Worm (Caenorhabditis elegans) whole organism, L3 larva: ENCODE results near the gene T19C3.3.

Source experiments
- R02D3.7 ChIP-seq: fragments of 150-350 bp; optimal IDR thresholded peaks from 2 replicates; lab custom pipeline; 2014; ENCODE audit warnings: missing biosample characterization, missing genetic modification characterization
- ZK546.5 ChIP-seq: sonication (generic microtip); optimal IDR thresholded peaks from 2 replicates; lab custom pipeline; 2017; ENCODE audit warnings: missing biosample characterization, missing genetic modification characterization
- aly-2 ChIP-seq: fragments of 150-350 bp; optimal IDR thresholded peaks from 2 replicates; lab custom pipeline; 2014; ENCODE audit warnings: missing biosample characterization, missing genetic modification characterization
- ceh-16 ChIP-seq: sonication (generic microtip); optimal IDR thresholded peaks from 2 replicates; lab custom pipeline; 2017; ENCODE audit warnings: missing biosample characterization, missing genetic modification characterization
- ceh-28 ChIP-seq: fragments of 150-350 bp; optimal IDR thresholded peaks from 2 replicates; lab custom pipeline; 2014; ENCODE audit warnings: missing biosample characterization, missing genetic modification reagents, missing genetic modification characterization
- ceh-82 ChIP-seq: fragments of 150-350 bp; optimal IDR thresholded peaks from 2 replicates; lab custom pipeline; 2014; ENCODE audit warnings: missing biosample characterization, missing genetic modification characterization
- ceh-9 ChIP-seq: sonication (generic microtip); optimal IDR thresholded peaks from 2 replicates; lab custom pipeline; 2018; ENCODE audit warnings: missing biosample characterization, missing genetic modification characterization
- daf-12 ChIP-seq: fragments of 150-350 bp; optimal IDR thresholded peaks from 2 replicates; lab custom pipeline; 2014; ENCODE audit warnings: missing biosample characterization, missing genetic modification reagents, missing genetic modification characterization
- egl-27 ChIP-seq: sonication (generic microtip); optimal IDR thresholded peaks from 4 replicates; lab custom pipeline; 2017; ENCODE audit warnings: missing biosample characterization, missing genetic modification reagents, missing genetic modification characterization
- elt-2 ChIP-seq: sonication (generic microtip); optimal IDR thresholded peaks from 2 replicates; lab custom pipeline; 2016; ENCODE audit warnings: missing genetic modification reagents, mild to moderate bottlenecking, missing genetic modification characterization, missing compliant biosample characterization
- elt-3 ChIP-seq, 3 experiments: fragments of 150-350 bp in 1 of 3; sonication (generic microtip) in 2 of 3; optimal IDR thresholded peaks; 2 replicates in 2 of 3; 4 replicates in 1 of 3; lab custom pipeline; 2014 to 2017; ENCODE audit warnings: missing biosample characterization in 3 of 3, missing genetic modification characterization in 3 of 3
- fkh-10 ChIP-seq: sonication (generic microtip); optimal IDR thresholded peaks from 2 replicates; lab custom pipeline; 2017; ENCODE audit warnings: missing biosample characterization, missing genetic modification reagents, missing genetic modification characterization
- fos-1 ChIP-seq: fragments of 150-350 bp; optimal IDR thresholded peaks from 2 replicates; lab custom pipeline; 2014; ENCODE audit warnings: missing biosample characterization, missing genetic modification characterization
- jun-1 ChIP-seq: fragments of 150-350 bp; optimal IDR thresholded peaks from 2 replicates; lab custom pipeline; 2014; ENCODE audit warnings: missing biosample characterization, missing genetic modification reagents, missing genetic modification characterization
- lin-15B ChIP-seq: fragments of 150-350 bp; optimal IDR thresholded peaks from 2 replicates; lab custom pipeline; 2014; ENCODE audit warnings: missing biosample characterization, missing genetic modification characterization
- lin-39 ChIP-seq: fragments of 150-350 bp; optimal IDR thresholded peaks from 2 replicates; lab custom pipeline; 2018; ENCODE audit warnings: missing biosample characterization, missing genetic modification reagents, missing genetic modification characterization
- lsy-12 ChIP-seq: sonication (generic microtip); optimal IDR thresholded peaks from 2 replicates; lab custom pipeline; 2016; ENCODE audit warnings: mild to moderate bottlenecking, missing genetic modification characterization, missing compliant biosample characterization
- mdl-1 ChIP-seq: fragments of 150-350 bp; optimal IDR thresholded peaks from 2 replicates; lab custom pipeline; 2014; ENCODE audit warnings: missing biosample characterization, missing genetic modification characterization
- nfya-1 ChIP-seq: sonication (generic microtip); optimal IDR thresholded peaks from 2 replicates; lab custom pipeline; 2017; ENCODE audit warnings: missing genetic modification characterization, mild to moderate bottlenecking, missing compliant biosample characterization, antibody characterized with exemption, moderate library complexity; ENCODE audit not compliant: insufficient read depth
- nhr-12 ChIP-seq: fragments of 150-350 bp; optimal IDR thresholded peaks from 2 replicates; lab custom pipeline; 2014; ENCODE audit warnings: missing biosample characterization, missing genetic modification characterization
- nhr-237 ChIP-seq: fragments of 150-350 bp; optimal IDR thresholded peaks from 2 replicates; lab custom pipeline; 2014; ENCODE audit warnings: missing biosample characterization, missing genetic modification characterization
- nhr-28 ChIP-seq: fragments of 150-350 bp; optimal IDR thresholded peaks from 2 replicates; lab custom pipeline; 2014; ENCODE audit warnings: missing biosample characterization, missing genetic modification characterization
- nhr-43 ChIP-seq: sonication (generic microtip); optimal IDR thresholded peaks from 2 replicates; lab custom pipeline; 2016; ENCODE audit warnings: mild to moderate bottlenecking, missing genetic modification characterization, missing compliant biosample characterization; ENCODE audit not compliant: poor library complexity, severe bottlenecking
- nhr-67 ChIP-seq: fragments of 150-350 bp; optimal IDR thresholded peaks from 2 replicates; lab custom pipeline; 2014; ENCODE audit warnings: missing biosample characterization, missing genetic modification characterization
- pha-4 ChIP-seq: fragments of 150-350 bp; optimal IDR thresholded peaks from 2 replicates; lab custom pipeline; 2014; ENCODE audit warnings: missing biosample characterization, missing genetic modification reagents, missing genetic modification characterization
- pqm-1 ChIP-seq: fragments of 150-350 bp; optimal IDR thresholded peaks from 2 replicates; lab custom pipeline; 2017; ENCODE audit warnings: missing biosample characterization, missing genetic modification characterization, inconsistent platforms
- skn-1 ChIP-seq: fragments of 150-350 bp; optimal IDR thresholded peaks from 2 replicates; lab custom pipeline; 2014; ENCODE audit warnings: missing biosample characterization, missing genetic modification characterization
- tbx-2 ChIP-seq: sonication (generic microtip); optimal IDR thresholded peaks from 2 replicates; lab custom pipeline; 2016; ENCODE audit warnings: mild to moderate bottlenecking, missing genetic modification characterization, missing compliant biosample characterization
- unc-39 ChIP-seq: sonication (generic microtip); optimal IDR thresholded peaks from 4 replicates; lab custom pipeline; 2017; ENCODE audit warnings: missing biosample characterization, missing genetic modification characterization
- zag-1 ChIP-seq: fragments of 150-350 bp; optimal IDR thresholded peaks from 2 replicates; lab custom pipeline; 2014; ENCODE audit warnings: missing biosample characterization, missing genetic modification characterization
- ztf-4 ChIP-seq: fragments of 150-350 bp; optimal IDR thresholded peaks from 2 replicates; lab custom pipeline; 2014; ENCODE audit warnings: missing biosample characterization, missing genetic modification characterization

T19C3.3 gene

ce11 chrIII:623754-624153 is 9.4 kb upstream of the T19C3.3 start (continued):
- TF ChIP-seq nhr-12 (tag; lab: Kevin White, UChicago) (no peak), daf-12 (tag; lab: Kevin White, UChicago) (no peak), R02D3.7 (peak; percentile 34), skn-1 (tag; lab: Kevin White, UChicago) (peak; percentile 57), mdl-1 (tag; lab: Kevin White, UChicago) (peak; percentile 80), ztf-4 (tag; lab: Kevin White, UChicago) (no peak), ZK546.5 (tag; lab: Kevin White, UChicago) (no peak), fos-1 (tag; lab: Kevin White, UChicago) (no peak), ceh-16 (tag; lab: Kevin White, UChicago) (no peak), ceh-9 (tag; lab: Kevin White, UChicago) (no peak), nhr-67 (tag; lab: Kevin White, UChicago) (no peak), lsy-12 (tag; lab: Kevin White, UChicago) (no peak), tbx-2 (peak; percentile 39), aly-2 (tag; lab: Kevin White, UChicago) (no peak)

- TF ChIP-seq lin-15B (tag; lab: Kevin White, UChicago) (no peak), pha-4 (tag; lab: Kevin White, UChicago) (peak; percentile 23), pqm-1 (tag; lab: Kevin White, UChicago) (peak; percentile 41), elt-2 (tag; lab: Kevin White, UChicago) (peak; percentile 53), nhr-28 (no peak)
Measured at ce11 chrIII:620204-620718, 5.9 kb upstream of the T19C3.3 start, which contains the start of gene T19C3.4. TSS of gene T19C3.4 (minus strand) at chrIII:620254.

- TF ChIP-seq lin-15B (tag; lab: Kevin White, UChicago) (no peak), tbx-2 (no peak), fkh-10 (GFP tag; lab: Kevin White, UChicago) (no peak), elt-2 (tag; lab: Kevin White, UChicago) (no peak), unc-39 (tag; lab: Kevin White, UChicago) (no peak), lin-39 (tag; lab: Kevin White, UChicago) (no peak), daf-12 (tag; lab: Kevin White, UChicago) (no peak), nhr-43 (tag; lab: Kevin White, UChicago) (no peak)
Measured at ce11 chrIII:617467-617866, 3.1 kb upstream of the T19C3.3 start, which contains the start of gene T19C3.2. TSS of gene T19C3.2 (minus strand) at chrIII:617567.

- no peak for TF ChIP-seq zag-1 (tag; lab: Kevin White, UChicago)
- TF ChIP-seq nhr-67 (tag; lab: Kevin White, UChicago): no peak
- no peak for TF ChIP-seq elt-2 (tag; lab: Kevin White, UChicago)
- no peak for TF ChIP-seq pha-4 (tag; lab: Kevin White, UChicago)
- no peak for TF ChIP-seq nhr-237 (tag; lab: Kevin White, UChicago)
- no peak for TF ChIP-seq egl-27 (tag; lab: Kevin White, UChicago)
- TF ChIP-seq aly-2 (tag; lab: Kevin White, UChicago): no peak
- TF ChIP-seq lsy-12 (tag; lab: Kevin White, UChicago): no peak
- no peak for TF ChIP-seq ceh-82 (tag; lab: Kevin White, UChicago)
- no peak for TF ChIP-seq R02D3.7
- no peak for TF ChIP-seq lin-15B (tag; lab: Kevin White, UChicago)
- no peak for TF ChIP-seq ztf-4 (tag; lab: Kevin White, UChicago)
- TF ChIP-seq, all 47 proteins: peak for 0
Measured at ce11 chrIII:612759-613158, 1.6 kb downstream of the T19C3.3 start.

ce11 chrIII:611900-612299 is 2.4 kb downstream of the T19C3.3 start:
- TF ChIP-seq fos-1 (tag; lab: Kevin White, UChicago): no peak
- TF ChIP-seq ceh-16 (tag; lab: Kevin White, UChicago): no peak
- TF ChIP-seq ceh-82 (tag; lab: Kevin White, UChicago): no peak

ce11 chrIII:609549-609948 is 4.8 kb downstream of the T19C3.3 start, which contains the start of gene best-17:
TSS of gene best-17 (minus strand) at chrIII:609649.
- TF ChIP-seq daf-12 (tag; lab: Kevin White, UChicago) (no peak), fos-1 (tag; lab: Kevin White, UChicago) (no peak), ceh-28 (tag; lab: Kevin White, UChicago) (no peak), lin-15B (tag; lab: Kevin White, UChicago) (no peak), nfya-1 (no peak), lsy-12 (tag; lab: Kevin White, UChicago) (no peak), nhr-237 (tag; lab: Kevin White, UChicago) (no peak), fkh-10 (GFP tag; lab: Kevin White, UChicago) (no peak), jun-1 (no peak), unc-39 (tag; lab: Kevin White, UChicago) (no peak), ceh-82 (tag; lab: Kevin White, UChicago) (no peak), elt-3 (tag; optimal IDR thresholded peaks at IDR 0.05; lab: Kevin White, UChicago) (no peak), pha-4 (tag; lab: Kevin White, UChicago) (no peak), ZK546.5 (tag; lab: Kevin White, UChicago) (no peak), ztf-4 (tag; lab: Kevin White, UChicago) (no peak), egl-27 (tag; lab: Kevin White, UChicago) (no peak)
